Worm (Caenorhabditis elegans): ENCODE results near the gene F19C6.2.

Gene F19C6.2

ce11 chrX:9958561-9958960, 42.2 kb upstream of the F19C6.2 start, which contains the start of gene ZC506.1 (continued):
- TF ChIP-seq ceh-82 (tag; optimal IDR thresholded peaks at IDR 0.05) (no peak), madf-9 (GFP tag; conservative IDR thresholded peaks at IDR 0.05) (peak; percentile 55), pqm-1 (tag; optimal IDR thresholded peaks at IDR 0.05) (peak; percentile 46), lsy-2 (tag; optimal IDR thresholded peaks at IDR 0.05) (peak; percentile 79 to 92), tra-1 (GFP tag; IDR thresholded peaks at IDR 0.05) (peak; percentile 93), nhr-10 (tag; optimal IDR thresholded peaks at IDR 0.05) (peak; percentile 86), ZK337.2 (GFP tag; IDR thresholded peaks at IDR 0.05) (no peak), daf-8 (GFP tag; IDR thresholded peaks at IDR 0.05) (no peak), Y5F2A.4 (GFP tag; optimal IDR thresholded peaks at IDR 0.05) (no peak), ceh-44 (GFP tag; IDR thresholded peaks at IDR 0.05) (no peak), snpc-4 (tag; optimal IDR thresholded peaks at IDR 0.05) (no peak), nhr-42 (GFP tag; IDR thresholded peaks at IDR 0.05) (peak; percentile 89), nhr-48 (tag; optimal IDR thresholded peaks at IDR 0.05) (peak; percentile 87), R02D3.7 (tag; optimal IDR thresholded peaks at IDR 0.05) (no peak), mes-2 (tag; optimal IDR thresholded peaks at IDR 0.05; ENCODE audit: poor library complexity, severe bottlenecking) (peak; percentile 93), jun-1 (tag; optimal IDR thresholded peaks at IDR 0.05) (peak; percentile 92), snpc-1.2 (GFP tag; IDR thresholded peaks at IDR 0.05) (no peak), dmd-9 (GFP tag; IDR thresholded peaks at IDR 0.05) (peak; percentile 67; the same call in 1 of the 2 replicates), nhr-237 (tag; optimal IDR thresholded peaks at IDR 0.05) (no peak), mep-1 (tag; optimal IDR thresholded peaks at IDR 0.05) (peak; percentile 98), zip-2 (tag; optimal IDR thresholded peaks at IDR 0.05) (peak; percentile 45), nhr-25 (tag; optimal IDR thresholded peaks at IDR 0.05; ENCODE audit: borderline replicate concordance, insufficient read depth) (peak; percentile 90), lin-29 (GFP tag; IDR thresholded peaks at IDR 0.05) (0 out of 2 replicates have a peak, but pooled peaks have one; percentile 11), ceh-62 (tag; optimal IDR thresholded peaks at IDR 0.05) (no peak), unc-130 (GFP tag; optimal IDR thresholded peaks at IDR 0.05) (no peak), cey-2 (tag; optimal IDR thresholded peaks at IDR 0.05; ENCODE audit: borderline replicate concordance, insufficient read depth) (no peak), mxl-2 (GFP tag; conservative IDR thresholded peaks at IDR 0.05) (peak; percentile 74; the same call in 1 of the 2 replicates), zfp-3 (GFP tag; conservative IDR thresholded peaks at IDR 0.05) (peak; percentile 79), attf-4 (tag; optimal IDR thresholded peaks at IDR 0.05) (no peak), hlh-11 (tag; optimal IDR thresholded peaks at IDR 0.05) (peak; percentile 98), vab-7 (GFP tag; IDR thresholded peaks at IDR 0.05) (peak; percentile 66), set-16 (GFP tag; IDR thresholded peaks at IDR 0.05) (peak; percentile 54), hmg-1.1 (GFP tag; IDR thresholded peaks at IDR 0.05) (peak; percentile 97), F10B5.3 (tag; optimal IDR thresholded peaks at IDR 0.05) (peak; percentile 65), spr-3 (GFP tag; optimal IDR thresholded peaks at IDR 0.05) (peak; percentile 73), daf-16 (GFP tag; optimal IDR thresholded peaks at IDR 0.05) (peak; percentile 43 to 67), daf-16 (tag; optimal IDR thresholded peaks at IDR 0.05) (peak; percentile 87), duxl-1 (tag; optimal IDR thresholded peaks at IDR 0.05; ENCODE audit: poor library complexity) (peak; percentile 58), skn-1 (tag; optimal IDR thresholded peaks at IDR 0.05) (no peak), daf-19 (GFP tag; conservative IDR thresholded peaks at IDR 0.05) (no peak), lin-38 (GFP tag; IDR thresholded peaks at IDR 0.05) (peak; percentile 99), hif-1 (tag; optimal IDR thresholded peaks at IDR 0.05) (peak; percentile 32 to 91), unc-62 (GFP tag; optimal IDR thresholded peaks at IDR 0.05 in 1 of 2) (peak in 1 of 2 experiments; percentile 100), unc-62 (tag; optimal IDR thresholded peaks at IDR 0.05) (no peak), Y75B8A.6 (GFP tag; IDR thresholded peaks at IDR 0.05) (peak; percentile 64; the same call in 1 of the 2 replicates), lir-3 (tag; optimal IDR thresholded peaks at IDR 0.05) (no peak), Y105C5A.15 (GFP tag; IDR thresholded peaks at IDR 0.05) (no peak), egl-43 (GFP tag; IDR thresholded peaks at IDR 0.05) (peak; percentile 91), mdl-1 (tag; optimal IDR thresholded peaks at IDR 0.05) (peak; percentile 75 to 92), nhr-28 (tag; optimal IDR thresholded peaks at IDR 0.05) (peak; percentile 93), ztf-7 (tag; optimal IDR thresholded peaks at IDR 0.05) (peak; percentile 86)

Data from whole organism, L4 larva.